Worm (Caenorhabditis elegans): Measurements from ENCODE around the gene Y43F8C.7.

- TF ChIP-seq nhr-2 (tag; optimal IDR thresholded peaks at IDR 0.05) (no peak), snpc-4 (tag; optimal IDR thresholded peaks at IDR 0.05) (no peak), ztf-11 (tag; optimal IDR thresholded peaks at IDR 0.05) (no peak), pha-4 (tag; optimal IDR thresholded peaks at IDR 0.05) (no peak), nhr-12 (tag; optimal IDR thresholded peaks at IDR 0.05) (no peak), lsy-2 (tag; optimal IDR thresholded peaks at IDR 0.05) (no peak), sem-2 (GFP tag; optimal IDR thresholded peaks at IDR 0.05) (no peak)
Measured at ce11 chrV:19672357-19672756, 28.5 kb upstream of the Y43F8C.7 start.

Data from whole organism, mixed stage, embryonic.